Worm (Caenorhabditis elegans) whole organism, L4/young adult: ENCODE data around the gene str-77.

Experiments used
- W03F9.2 ChIP-seq: fragments of 150-350 bp; optimal IDR thresholded peaks from 2 replicates; lab custom pipeline; 2014; ENCODE audit warnings: missing biosample characterization, missing genetic modification characterization
- dao-5 ChIP-seq: sonication (generic microtip); optimal IDR thresholded peaks from 2 replicates; lab custom pipeline; 2016; ENCODE audit warnings: missing genotype, missing genetic modification characterization, moderate library complexity, missing compliant biosample characterization
- him-1 ChIP-seq: sonication (generic microtip); optimal IDR thresholded peaks from 2 replicates; lab custom pipeline; 2016; ENCODE audit warnings: missing genotype, missing genetic modification reagents, missing genetic modification characterization, missing compliant biosample characterization

DNA sequence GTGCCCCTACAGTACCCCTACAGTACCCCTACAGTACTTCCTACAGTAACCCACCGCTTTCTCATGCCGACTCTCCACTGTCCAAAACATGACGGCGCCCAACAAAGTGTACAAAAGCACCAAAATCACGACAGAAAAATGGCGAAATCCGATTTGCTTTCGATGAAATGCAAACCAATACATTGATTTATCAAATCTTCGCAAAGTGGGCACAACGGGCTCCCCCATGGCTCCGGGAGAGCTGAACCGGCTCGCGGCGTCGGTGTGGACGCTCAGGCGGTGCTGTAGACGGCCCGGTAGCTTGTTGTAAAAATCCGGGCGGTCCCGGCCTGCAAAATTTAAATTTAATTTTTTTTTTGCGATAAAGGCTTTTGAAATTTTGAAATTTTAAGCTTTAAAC is 6.4 kb upstream of the str-77 start:
- TF ChIP-seq dao-5 (tag; lab: Kevin White, UChicago) (no peak), W03F9.2 (tag; lab: Kevin White, UChicago) (no peak), him-1 (tag; lab: Kevin White, UChicago) (no peak)
